Worm (Caenorhabditis elegans) whole organism, midembryonic: ENCODE measurements around the gene nuo-3.

ENCODE experiments used
- T22C8.4 ChIP-seq: fragments of 200-800 bp; sonication (Bioruptor generic); IDR thresholded peaks from 2 replicates; pipeline ENCODE4 v1.3.6; 2022; ENCODE audit warnings: missing genetic modification characterization, missing compliant biosample characterization
- flt-1 ChIP-seq: fragments of 200-800 bp; sonication (Bioruptor generic); IDR thresholded peaks from 2 replicates; pipeline ENCODE4 v1.3.6; 2022; ENCODE audit warnings: missing genetic modification characterization, missing compliant biosample characterization
- klf-2 ChIP-seq: fragments of 200-800 bp; sonication (Bioruptor generic); conservative IDR thresholded peaks from 2 replicates; pipeline ENCODE4 v1.3.6; 2022; ENCODE audit warnings: missing genetic modification reagents, missing genetic modification characterization, missing compliant biosample characterization
- med-1 ChIP-seq: sonication (generic microtip); optimal IDR thresholded peaks from 2 replicates; lab custom pipeline; 2017; ENCODE audit warnings: missing genetic modification characterization, mild to moderate bottlenecking, missing compliant biosample characterization, antibody characterized with exemption, missing genetic modification reagents; ENCODE audit not compliant: insufficient read depth
- ref-1 ChIP-seq: fragments of 200-800 bp; sonication (Bioruptor generic); conservative IDR thresholded peaks from 2 replicates; pipeline ENCODE4 v1.3.6; 2022; ENCODE audit warnings: missing genetic modification reagents, missing genetic modification characterization, missing compliant biosample characterization
- tab-1 ChIP-seq: fragments of 200-800 bp; sonication (Bioruptor generic); IDR thresholded peaks from 2 replicates; pipeline ENCODE4 v1.3.6; 2022; ENCODE audit warnings: missing genetic modification characterization, missing compliant biosample characterization
- ztf-23 ChIP-seq: fragments of 200-800 bp; sonication (Bioruptor generic); IDR thresholded peaks from 2 replicates; pipeline ENCODE4 v1.3.6; 2022; ENCODE audit warnings: missing genetic modification reagents, missing genetic modification characterization, missing compliant biosample characterization
- ztf-29 ChIP-seq: fragments of 200-800 bp; sonication (Bioruptor generic); IDR thresholded peaks from 2 replicates; pipeline ENCODE4 v1.3.6; 2022; ENCODE audit warnings: missing genetic modification reagents, missing genetic modification characterization, missing compliant biosample characterization

ce11 chrIV:14822267-14822666, 24.9 kb upstream of the nuo-3 start:
- no peak for TF ChIP-seq T22C8.4 (GFP tag; lab: Robert Waterston, UW)
- no peak for TF ChIP-seq ztf-23 (GFP tag; lab: Robert Waterston, UW)
- peak; percentile 14; the same call in 1 of the 2 replicates for TF ChIP-seq flt-1 (GFP tag; lab: Robert Waterston, UW)
- TF ChIP-seq ztf-29 (GFP tag; lab: Robert Waterston, UW), result no peak
- no peak for TF ChIP-seq med-1
- no peak for TF ChIP-seq ref-1 (GFP tag; lab: Robert Waterston, UW)
- no peak for TF ChIP-seq klf-2 (GFP tag; lab: Robert Waterston, UW)
- TF ChIP-seq tab-1, result no peak
